Worm (Caenorhabditis elegans) whole organism, late embryonic: ENCODE measurements around the gene R05A10.4.

ENCODE experiments used
- C08G9.2 ChIP-seq: sonication (generic microtip); optimal IDR thresholded peaks from 2 replicates; lab custom pipeline; 2016; ENCODE audit warnings: mild to moderate bottlenecking, missing genetic modification characterization, moderate library complexity, missing compliant biosample characterization
- F13H6.1 ChIP-seq: sonication (generic microtip); optimal IDR thresholded peaks from 2 replicates; lab custom pipeline; 2016; ENCODE audit warnings: missing genetic modification characterization, missing compliant biosample characterization
- K02D7.2 ChIP-seq: sonication (generic microtip); optimal IDR thresholded peaks from 2 replicates; lab custom pipeline; 2017; ENCODE audit warnings: mild to moderate bottlenecking, missing genetic modification characterization, missing compliant biosample characterization
- Y22D7AL.16 ChIP-seq: sonication (generic microtip); optimal IDR thresholded peaks from 2 replicates; lab custom pipeline; 2016; ENCODE audit warnings: missing genetic modification characterization, missing compliant biosample characterization
- ahr-1 ChIP-seq: sonication (generic microtip); optimal IDR thresholded peaks from 2 replicates; lab custom pipeline; 2016; ENCODE audit warnings: missing genetic modification characterization, missing compliant biosample characterization
- ceh-18 ChIP-seq: sonication (generic microtip); optimal IDR thresholded peaks from 2 replicates; lab custom pipeline; 2016; ENCODE audit warnings: missing genetic modification characterization, missing compliant biosample characterization
- ceh-2 ChIP-seq: sonication (generic microtip); optimal IDR thresholded peaks from 2 replicates; lab custom pipeline; 2016; ENCODE audit warnings: missing genotype, missing genetic modification characterization, missing compliant biosample characterization
- ceh-22 ChIP-seq: sonication (generic microtip); optimal IDR thresholded peaks from 2 replicates; lab custom pipeline; 2017; ENCODE audit warnings: missing biosample characterization, missing genetic modification characterization
- ceh-24 ChIP-seq: sonication (generic microtip); optimal IDR thresholded peaks from 2 replicates; lab custom pipeline; 2016; ENCODE audit warnings: mild to moderate bottlenecking, missing genetic modification characterization, missing compliant biosample characterization
- ceh-30 ChIP-seq: fragments of 150-350 bp; optimal IDR thresholded peaks from 2 replicates; lab custom pipeline; 2014; ENCODE audit warnings: missing biosample characterization, missing genetic modification characterization
- ceh-31 ChIP-seq: sonication (generic microtip); optimal IDR thresholded peaks from 2 replicates; lab custom pipeline; 2016; ENCODE audit warnings: missing genetic modification characterization, missing compliant biosample characterization
- ceh-9 ChIP-seq: sonication (generic microtip); optimal IDR thresholded peaks from 2 replicates; lab custom pipeline; 2016; ENCODE audit warnings: mild to moderate bottlenecking, missing genetic modification characterization, inconsistent platforms, missing compliant biosample characterization
- che-1 ChIP-seq: sonication (generic microtip); optimal IDR thresholded peaks from 2 replicates; lab custom pipeline; 2016; ENCODE audit warnings: mild to moderate bottlenecking, missing genetic modification characterization, missing compliant biosample characterization
- dmd-4 ChIP-seq: sonication (generic microtip); optimal IDR thresholded peaks from 2 replicates; lab custom pipeline; 2016; ENCODE audit warnings: borderline replicate concordance, missing genetic modification characterization, missing compliant biosample characterization
- ets-4 ChIP-seq: sonication (generic microtip); optimal IDR thresholded peaks from 2 replicates; lab custom pipeline; 2016; ENCODE audit warnings: missing genetic modification characterization, missing compliant biosample characterization
- fkh-10 ChIP-seq: fragments of 150-350 bp; optimal IDR thresholded peaks from 2 replicates; lab custom pipeline; 2014; ENCODE audit warnings: missing biosample characterization, missing genetic modification reagents, missing genetic modification characterization
- gmeb-2 ChIP-seq: sonication (generic microtip); optimal IDR thresholded peaks from 2 replicates; lab custom pipeline; 2016; ENCODE audit warnings: missing genetic modification characterization, inconsistent platforms, missing compliant biosample characterization
- hlh-13 ChIP-seq: fragments of 200-800 bp; sonication (Bioruptor generic); optimal IDR thresholded peaks from 2 replicates; lab custom pipeline; 2018; ENCODE audit warnings: mild to moderate bottlenecking, missing genetic modification characterization, missing compliant biosample characterization
- hlh-30 ChIP-seq: sonication (generic microtip); optimal IDR thresholded peaks from 2 replicates; lab custom pipeline; 2017; ENCODE audit warnings: antibody characterized with exemption, missing genetic modification characterization, missing compliant biosample characterization; ENCODE audit not compliant: insufficient read depth
- hlh-6 ChIP-seq: sonication (generic microtip); optimal IDR thresholded peaks from 2 replicates; lab custom pipeline; 2016; ENCODE audit warnings: missing genotype, missing genetic modification characterization, missing compliant biosample characterization
- lim-6 ChIP-seq: sonication (generic microtip); optimal IDR thresholded peaks from 2 replicates; lab custom pipeline; 2016; ENCODE audit warnings: missing genetic modification characterization, missing compliant biosample characterization
- lin-11 ChIP-seq: fragments of 200-800 bp; sonication (Bioruptor generic); optimal IDR thresholded peaks from 2 replicates; lab custom pipeline; 2018; ENCODE audit warnings: mild to moderate bottlenecking, missing genetic modification characterization, missing compliant biosample characterization
- nhr-232 ChIP-seq: sonication (generic microtip); optimal IDR thresholded peaks from 2 replicates; lab custom pipeline; 2016; ENCODE audit warnings: missing genetic modification characterization, missing compliant biosample characterization
- odd-2 ChIP-seq: sonication (generic microtip); optimal IDR thresholded peaks from 2 replicates; lab custom pipeline; 2017; ENCODE audit warnings: antibody characterized with exemption, mild to moderate bottlenecking, missing genetic modification characterization, missing compliant biosample characterization
- pat-9 ChIP-seq: fragments of 200-800 bp; sonication (Bioruptor generic); optimal IDR thresholded peaks from 2 replicates; lab custom pipeline; 2018; ENCODE audit warnings: mild to moderate bottlenecking, missing genetic modification characterization, moderate library complexity, missing compliant biosample characterization
- pax-1 ChIP-seq: fragments of 150-350 bp; optimal IDR thresholded peaks from 2 replicates; lab custom pipeline; 2014; ENCODE audit warnings: missing biosample characterization, missing genetic modification characterization
- pha-2 ChIP-seq: sonication (generic microtip); optimal IDR thresholded peaks from 2 replicates; lab custom pipeline; 2017; ENCODE audit warnings: mild to moderate bottlenecking, missing genetic modification characterization, missing compliant biosample characterization
- pha-4 ChIP-seq: fragments of 150-350 bp; optimal IDR thresholded peaks from 2 replicates; lab custom pipeline; 2018; ENCODE audit warnings: missing biosample characterization, missing genetic modification reagents, missing genetic modification characterization
- pqm-1 ChIP-seq: sonication (generic microtip); optimal IDR thresholded peaks from 2 replicates; lab custom pipeline; 2016; ENCODE audit warnings: missing genetic modification characterization, missing compliant biosample characterization
- sox-4 ChIP-seq: sonication (generic microtip); optimal IDR thresholded peaks from 2 replicates; lab custom pipeline; 2017; ENCODE audit warnings: mild to moderate bottlenecking, missing genetic modification characterization, inconsistent platforms, missing compliant biosample characterization
- syd-9 ChIP-seq: sonication (generic microtip); optimal IDR thresholded peaks from 2 replicates; lab custom pipeline; 2016; ENCODE audit warnings: mild to moderate bottlenecking, missing genetic modification characterization, moderate library complexity, missing compliant biosample characterization
- tbx-2 ChIP-seq: sonication (generic microtip); optimal IDR thresholded peaks from 2 replicates; lab custom pipeline; 2016; ENCODE audit warnings: missing genetic modification characterization, missing compliant biosample characterization
- tbx-7 ChIP-seq: sonication (generic microtip); optimal IDR thresholded peaks from 2 replicates; lab custom pipeline; 2016; ENCODE audit warnings: missing genotype, missing genetic modification characterization, missing compliant biosample characterization
- unc-42 ChIP-seq: sonication (generic microtip); optimal IDR thresholded peaks from 2 replicates; lab custom pipeline; 2016; ENCODE audit warnings: missing genotype, missing genetic modification characterization, missing compliant biosample characterization
- unc-86 ChIP-seq: sonication (generic microtip); optimal IDR thresholded peaks from 2 replicates; lab custom pipeline; 2016; ENCODE audit warnings: missing genetic modification characterization, missing compliant biosample characterization
- zip-5 ChIP-seq: sonication (generic microtip); optimal IDR thresholded peaks from 2 replicates; lab custom pipeline; 2016; ENCODE audit warnings: missing genetic modification characterization, missing compliant biosample characterization
- ztf-16 ChIP-seq: sonication (generic microtip); optimal IDR thresholded peaks from 2 replicates; lab custom pipeline; 2017; ENCODE audit warnings: missing genetic modification characterization, missing compliant biosample characterization

Gene R05A10.4

DNA sequence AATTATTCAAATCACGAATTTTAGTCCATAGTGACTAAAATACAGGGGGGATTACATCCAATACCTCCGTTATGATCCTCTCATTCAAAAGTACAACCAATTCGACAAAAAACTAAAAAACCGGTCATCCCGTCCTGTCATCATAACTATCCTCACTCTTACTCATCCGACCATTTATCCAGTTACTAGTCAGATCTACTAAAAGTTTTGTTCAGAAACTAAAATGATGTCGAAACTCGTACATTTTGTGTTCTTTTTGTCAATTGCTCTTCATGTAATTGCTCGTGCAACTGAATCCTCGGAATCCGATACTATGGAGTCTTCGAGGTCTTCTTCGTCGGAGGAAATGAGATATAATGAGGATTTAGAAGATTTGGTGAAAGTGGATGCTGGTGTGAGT is 4.8 kb downstream of the R05A10.4 start, which contains the start of gene R05A10.2:
Gene R05A10.2, plus strand, starts transcription at position 214 of the 400 bp plus-strand sequence.
- TF ChIP-seq tbx-7 (tag; lab: Kevin White, UChicago) (no peak), lim-6 (tag; lab: Kevin White, UChicago) (no peak), pha-4 (tag; lab: Kevin White, UChicago) (no peak), hlh-13 (GFP tag; lab: Kevin White, UChicago) (no peak), ceh-18 (tag; lab: Kevin White, UChicago) (no peak), hlh-30 (tag; lab: Kevin White, UChicago) (no peak)

DNA sequence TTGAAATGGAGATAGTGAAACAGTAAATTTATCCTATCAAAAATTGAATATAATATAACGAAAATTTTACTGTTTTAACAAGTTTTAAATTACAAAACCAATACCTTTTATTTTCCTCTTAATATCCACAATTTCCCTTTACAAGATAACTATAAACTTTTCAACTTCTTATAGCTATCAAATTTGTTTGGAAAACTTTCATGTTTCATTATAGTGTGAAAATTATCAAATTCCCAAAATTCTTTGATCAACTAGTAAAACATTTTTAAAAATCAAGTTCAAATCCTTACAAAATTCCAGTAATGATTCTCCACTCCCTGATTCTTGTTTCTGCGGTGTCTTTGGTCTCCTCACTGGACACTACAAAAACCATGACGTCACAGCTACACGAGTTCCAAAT is 9.8 kb downstream of the R05A10.4 start, which contains the start of gene R05A10.1:
Gene R05A10.1, plus strand, starts transcription at position 301 of the 400 bp plus-strand sequence.
- TF ChIP-seq pha-2 (no peak), ceh-31 (tag; lab: Kevin White, UChicago) (no peak), ceh-24 (tag; lab: Kevin White, UChicago) (no peak), pqm-1 (tag; lab: Kevin White, UChicago) (no peak), ets-4 (tag; lab: Kevin White, UChicago) (no peak), ceh-18 (tag; lab: Kevin White, UChicago) (no peak), unc-42 (tag; lab: Kevin White, UChicago) (no peak), ahr-1 (tag; lab: Kevin White, UChicago) (no peak), ceh-2 (tag; lab: Kevin White, UChicago) (no peak), pax-1 (tag; lab: Kevin White, UChicago) (no peak), ceh-30 (no peak), zip-5 (tag; lab: Kevin White, UChicago) (no peak)

DNA sequence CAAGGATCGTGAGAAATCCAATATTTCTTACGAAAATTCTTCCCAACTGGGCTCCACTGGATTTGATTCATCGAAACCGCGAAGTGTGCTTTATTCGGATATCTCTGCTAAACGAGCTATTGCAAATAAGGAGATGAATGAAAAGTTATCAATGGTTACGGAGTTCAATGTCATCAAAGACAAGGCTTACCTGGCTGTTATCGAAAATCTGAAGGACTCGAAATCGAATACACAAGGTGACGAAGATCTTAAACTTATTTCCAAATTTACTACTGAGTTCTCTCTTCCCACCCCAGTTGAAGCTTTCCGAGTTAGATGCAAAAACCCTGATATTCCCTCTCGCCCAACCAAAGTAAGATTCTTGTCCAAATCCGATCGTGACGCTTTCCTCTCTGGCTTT is 14.0 kb downstream of the R05A10.4 start:
- TF ChIP-seq ceh-22 (no peak), sox-4 (tag; lab: Kevin White, UChicago) (no peak), lin-11 (tag; lab: Kevin White, UChicago) (no peak), pqm-1 (tag; lab: Kevin White, UChicago) (no peak), F13H6.1 (tag; lab: Kevin White, UChicago) (no peak), K02D7.2 (tag; lab: Kevin White, UChicago) (no peak), pha-4 (tag; lab: Kevin White, UChicago) (no peak), zip-5 (tag; lab: Kevin White, UChicago) (no peak), gmeb-2 (tag; lab: Kevin White, UChicago) (no peak), ztf-16 (tag; lab: Kevin White, UChicago) (no peak), tbx-2 (tag; lab: Kevin White, UChicago) (no peak), hlh-6 (tag; lab: Kevin White, UChicago) (no peak), ceh-9 (tag; lab: Kevin White, UChicago) (no peak), dmd-4 (tag; lab: Kevin White, UChicago) (no peak), pat-9 (no peak)
- TF ChIP-seq, all 69 proteins: peak for 0

- no peak for TF ChIP-seq ztf-16 (tag; lab: Kevin White, UChicago)
- no peak for TF ChIP-seq syd-9 (tag; lab: Kevin White, UChicago)
- TF ChIP-seq Y22D7AL.16 (tag; lab: Kevin White, UChicago) = no peak
- no peak for TF ChIP-seq unc-86 (tag; lab: Kevin White, UChicago)
- no peak for TF ChIP-seq odd-2 (tag; lab: Kevin White, UChicago)
- no peak for TF ChIP-seq che-1
- TF ChIP-seq fkh-10 (GFP tag; lab: Kevin White, UChicago) = no peak
- TF ChIP-seq nhr-232 (tag; lab: Kevin White, UChicago) = no peak
- TF ChIP-seq pat-9 = no peak
- no peak for TF ChIP-seq C08G9.2 (tag; lab: Kevin White, UChicago)
- no peak for TF ChIP-seq sox-4 (tag; lab: Kevin White, UChicago)
- TF ChIP-seq ceh-9 (tag; lab: Kevin White, UChicago) = no peak
- no peak for TF ChIP-seq F13H6.1 (tag; lab: Kevin White, UChicago)
These were observed 19.6 kb downstream of the R05A10.4 start, which contains the start of gene K01G12.22 for ce11 chrIV:14191919-14192318. Gene K01G12.22, plus strand, starts transcription at chrIV:14192219.
